Fruit fly (Drosophila melanogaster): ENCODE results near the gene Rap1.

The Rap1 gene

dm6 chr3L:1865121-1865727, 3.2 kb upstream of the Rap1 start, which contains the start of the genes HBS1 and CG12025 (continued):
- no peak for TF ChIP-seq CG4707 (GFP tag; optimal IDR thresholded peaks at IDR 0.05)
- peak; percentile 72 for TF ChIP-seq MBD-R2 (GFP tag; IDR thresholded peaks at IDR 0.05)
- peak; percentile 96 for TF ChIP-seq CG9797 (GFP tag; optimal IDR thresholded peaks at IDR 0.05)
- TF ChIP-seq ssp (GFP tag; IDR thresholded peaks at IDR 0.05), result peak; percentile 96
- no peak for TF ChIP-seq bowl (GFP tag; IDR thresholded peaks at IDR 0.05)
- no peak for TF ChIP-seq dan (GFP tag; IDR thresholded peaks at IDR 0.05)
- TF ChIP-seq ttk (GFP tag; IDR thresholded peaks at IDR 0.05), result no peak
- TF ChIP-seq crp (GFP tag; optimal IDR thresholded peaks at IDR 0.05), result peak in 1 of 2 experiments; percentile 24
- TF ChIP-seq CG11696 (GFP tag; IDR thresholded peaks at IDR 0.05), result no peak
- TF ChIP-seq gcm (GFP tag; optimal IDR thresholded peaks at IDR 0.05), result peak; percentile 40
- peak; percentile 55 for TF ChIP-seq CG8089 (GFP tag; optimal IDR thresholded peaks at IDR 0.05)
- peak; percentile 63 for TF ChIP-seq mam (GFP tag; optimal IDR thresholded peaks at IDR 0.05)
- peak; percentile 45 for TF ChIP-seq CG18262 (tag; optimal IDR thresholded peaks at IDR 0.05)
- no peak for TF ChIP-seq NC2α (GFP tag; optimal IDR thresholded peaks at IDR 0.05)
- peak; percentile 76 for TF ChIP-seq Xbp1 (GFP tag; optimal IDR thresholded peaks at IDR 0.05)
- TF ChIP-seq pnt (GFP tag; optimal IDR thresholded peaks at IDR 0.05), result peak; percentile 41
- TF ChIP-seq CG5953 (GFP tag; IDR thresholded peaks at IDR 0.05), result no peak
- TF ChIP-seq Stat92E (GFP tag; optimal IDR thresholded peaks at IDR 0.05), result peak in 1 of 3 experiments; percentile 68
- peak; percentile 65 for TF ChIP-seq CG2678 (tag; optimal IDR thresholded peaks at IDR 0.05)
- no peak for TF ChIP-seq Dbx (GFP tag; IDR thresholded peaks at IDR 0.05)
- peak; percentile 21 for TF ChIP-seq CG3281 (GFP tag; optimal IDR thresholded peaks at IDR 0.05)
- TF ChIP-seq slou (GFP tag; optimal IDR thresholded peaks at IDR 0.05), result no peak
- no peak for TF ChIP-seq CG11695 (GFP tag; IDR thresholded peaks at IDR 0.05)
- TF ChIP-seq lab (GFP tag; optimal IDR thresholded peaks at IDR 0.05), result peak; percentile 51
- TF ChIP-seq CG8388 (GFP tag; optimal IDR thresholded peaks at IDR 0.05), result peak; percentile 38
- no peak for TF ChIP-seq chinmo (GFP tag; IDR thresholded peaks at IDR 0.05; ENCODE audit: partially characterized antibody)
- TF ChIP-seq CG2120 (GFP tag; optimal IDR thresholded peaks at IDR 0.05), result peak; percentile 82
- no peak for TF ChIP-seq so (GFP tag; IDR thresholded peaks at IDR 0.05)
- TF ChIP-seq Dip3 (GFP tag; optimal IDR thresholded peaks at IDR 0.05), result peak; percentile 62
- peak; percentile 24 for TF ChIP-seq CG18764 (GFP tag; optimal IDR thresholded peaks at IDR 0.05)
- TF ChIP-seq nmo (GFP tag; optimal IDR thresholded peaks at IDR 0.05), result peak; percentile 86
- peak; percentile 45 for TF ChIP-seq CG17359 (tag; optimal IDR thresholded peaks at IDR 0.05)
- no peak for TF ChIP-seq grn (GFP tag; optimal IDR thresholded peaks at IDR 0.05)
- TF ChIP-seq CG12659 (GFP tag; optimal IDR thresholded peaks at IDR 0.05), result peak; percentile 80
- peak; percentile 27 for TF ChIP-seq CG9609 (GFP tag; optimal IDR thresholded peaks at IDR 0.05)
- TF ChIP-seq Opbp (GFP tag; IDR thresholded peaks at IDR 0.05; ENCODE audit: partially characterized antibody), result peak; percentile 34; the same call in 1 of the 3 replicates
- peak; percentile 56 for TF ChIP-seq CG8924 (tag; optimal IDR thresholded peaks at IDR 0.05)
- TF ChIP-seq CG34376 (GFP tag; optimal IDR thresholded peaks at IDR 0.05), result no peak
- TF ChIP-seq CG1792 (GFP tag; optimal IDR thresholded peaks at IDR 0.05), result no peak
- TF ChIP-seq al (GFP tag; IDR thresholded peaks at IDR 0.05), result peak; percentile 51
- TF ChIP-seq Ptx1 (GFP tag; IDR thresholded peaks at IDR 0.05), result peak; percentile 66
- no peak for TF ChIP-seq Doc2 (GFP tag; IDR thresholded peaks at IDR 0.05)
- peak; percentile 59 for TF ChIP-seq Chrac-16 (GFP tag; optimal IDR thresholded peaks at IDR 0.05)
- TF ChIP-seq CG9876 (GFP tag; optimal IDR thresholded peaks at IDR 0.05), result no peak
- peak; percentile 45 for TF ChIP-seq dmrt99B (tag; optimal IDR thresholded peaks at IDR 0.05)
- TF ChIP-seq twi (tag; optimal IDR thresholded peaks at IDR 0.05), result peak; percentile 45
- TF ChIP-seq odd (GFP tag; optimal IDR thresholded peaks at IDR 0.05), result no peak
- peak; percentile 20 for TF ChIP-seq tx (GFP tag; optimal IDR thresholded peaks at IDR 0.05)
- TF ChIP-seq cas (GFP tag; IDR thresholded peaks at IDR 0.05), result 0 out of 2 replicates have a peak, but pooled peaks have one; percentile 26
- TF ChIP-seq Doc3 (GFP tag; IDR thresholded peaks at IDR 0.05; ENCODE audit: partially characterized antibody), result no peak

All from whole organism, embryonic.